Fruit fly (Drosophila melanogaster) whole organism, pupa: ENCODE results near the gene CG32645.

ENCODE experiments used
- CG12605 ChIP-seq: fragments of 200-800 bp; sonication (Bioruptor generic); IDR thresholded peaks from 2 replicates; pipeline ENCODE4 v1.3.6; 2022; ENCODE audit warnings: missing biosample characterization, missing genetic modification characterization
- CG34367 ChIP-seq: fragments of 200-800 bp; sonication (Bioruptor generic); optimal IDR thresholded peaks from 2 replicates; lab custom pipeline; 2018; ENCODE audit warnings: missing biosample characterization, mild to moderate bottlenecking, missing genetic modification characterization
- D1 ChIP-seq: fragments of 200-800 bp; sonication (Bioruptor generic); optimal IDR thresholded peaks from 2 replicates; lab custom pipeline; 2018; ENCODE audit warnings: missing biosample characterization, mild to moderate bottlenecking, missing genetic modification characterization, moderate library complexity
- gl ChIP-seq: fragments of 200-800 bp; sonication (Bioruptor generic); optimal IDR thresholded peaks from 2 replicates; lab custom pipeline; 2018; ENCODE audit warnings: missing biosample characterization, mild to moderate bottlenecking, missing genetic modification characterization

dm6 chrX:13202162-13202561 lies 63.2 kb downstream of the CG32645 start, which contains the start of gene CG44437:
- TF ChIP-seq D1 (no peak), CG34367 (tag; lab: Kevin White, UChicago) (no peak), CG12605 (GFP tag; lab: Robert Waterston, UW) (no peak), gl (no peak)
